Worm (Caenorhabditis elegans): Measurements from ENCODE around the gene Y53G8AM.7.

The Y53G8AM.7 gene

ce11 chrIII:3266602-3267001 is at the start of gene Y53G8AM.7:
TSS of gene Y53G8AM.7 (minus strand) at chrIII:3266702.
- no peak for TF ChIP-seq unc-62 (GFP tag; optimal IDR thresholded peaks at IDR 0.05)

ce11 chrIII:3312111-3312510 is 45.6 kb upstream of the Y53G8AM.7 start:
- TF ChIP-seq unc-62 (GFP tag; optimal IDR thresholded peaks at IDR 0.05), result no peak

ce11 chrIII:3311607-3312006 is 45.1 kb upstream of the Y53G8AM.7 start:
- TF ChIP-seq unc-62 (GFP tag; optimal IDR thresholded peaks at IDR 0.05), result no peak

- TF ChIP-seq unc-62 (GFP tag; optimal IDR thresholded peaks at IDR 0.05), result no peak
These were observed 44.5 kb upstream of the Y53G8AM.7 start, which contains the start of gene ral-1 for ce11 chrIII:3310876-3311597. TSS of gene ral-1 (plus strand) at chrIII:3311310.

- no peak for TF ChIP-seq unc-62 (GFP tag; optimal IDR thresholded peaks at IDR 0.05)
These were observed 43.2 kb upstream of the Y53G8AM.7 start for ce11 chrIII:3309700-3310099.

- no peak for TF ChIP-seq unc-62 (GFP tag; optimal IDR thresholded peaks at IDR 0.05)
These were observed 42.4 kb upstream of the Y53G8AM.7 start for ce11 chrIII:3308940-3309339.

- no peak for TF ChIP-seq unc-62 (GFP tag; optimal IDR thresholded peaks at IDR 0.05)
These were observed 40.9 kb upstream of the Y53G8AM.7 start for ce11 chrIII:3307379-3307778.

ce11 chrIII:3306322-3306721 is 39.8 kb upstream of the Y53G8AM.7 start:
- no peak for TF ChIP-seq unc-62 (GFP tag; optimal IDR thresholded peaks at IDR 0.05)

ce11 chrIII:3304554-3304953 is 38.1 kb upstream of the Y53G8AM.7 start:
- no peak for TF ChIP-seq unc-62 (GFP tag; optimal IDR thresholded peaks at IDR 0.05)

ce11 chrIII:3297151-3297550 is 30.6 kb upstream of the Y53G8AM.7 start, which contains the start of gene Y53G8AR.5:
TSS of gene Y53G8AR.5 (plus strand) at chrIII:3297451.
- no peak for TF ChIP-seq unc-62 (GFP tag; optimal IDR thresholded peaks at IDR 0.05)

ce11 chrIII:3294283-3294793 is 27.8 kb upstream of the Y53G8AM.7 start, which contains the start of the genes Y53G8AR.8 and Y53G8AR.6:
TSS of gene Y53G8AR.8 (minus strand) at chrIII:3294330.
TSS of gene Y53G8AR.6 (plus strand) at chrIII:3294743.
- TF ChIP-seq unc-62 (GFP tag; optimal IDR thresholded peaks at IDR 0.05), result no peak

- no peak for TF ChIP-seq unc-62 (GFP tag; optimal IDR thresholded peaks at IDR 0.05)
These were observed 15.4 kb upstream of the Y53G8AM.7 start, which contains the start of gene mfsd-8 for ce11 chrIII:3281860-3282358. TSS of gene mfsd-8 (plus strand) at chrIII:3282308.

- no peak for TF ChIP-seq unc-62 (GFP tag; optimal IDR thresholded peaks at IDR 0.05)
These were observed 12.8 kb upstream of the Y53G8AM.7 start for ce11 chrIII:3279304-3279703.

- no peak for TF ChIP-seq unc-62 (GFP tag; optimal IDR thresholded peaks at IDR 0.05)
These were observed 12.1 kb upstream of the Y53G8AM.7 start, which contains the start of gene Y53G8AM.8 for ce11 chrIII:3278610-3279009. TSS of gene Y53G8AM.8 (minus strand) at chrIII:3278710.

ce11 chrIII:3273141-3273540 is 6.6 kb upstream of the Y53G8AM.7 start:
- no peak for TF ChIP-seq unc-62 (GFP tag; optimal IDR thresholded peaks at IDR 0.05)

ce11 chrIII:3271682-3272081 is 5.2 kb upstream of the Y53G8AM.7 start:
- TF ChIP-seq unc-62 (GFP tag; optimal IDR thresholded peaks at IDR 0.05), result no peak

- TF ChIP-seq unc-62 (GFP tag; optimal IDR thresholded peaks at IDR 0.05), result no peak
These were observed 2.8 kb downstream of the Y53G8AM.7 start for ce11 chrIII:3263696-3264095.
